Fruit fly (Drosophila melanogaster) whole organism, embryonic: ENCODE data around the gene dock.

Experiments used
- ATbp ChIP-seq: fragments of 200-800 bp; sonication (Bioruptor generic); optimal IDR thresholded peaks from 2 replicates; lab custom pipeline; 2017; ENCODE audit warnings: missing biosample characterization, mild to moderate bottlenecking, missing genetic modification characterization, missing genetic modification reagents
- Abd-B ChIP-seq: fragments of 200-800 bp; sonication (Bioruptor generic); optimal IDR thresholded peaks from 2 replicates; lab custom pipeline; 2018; ENCODE audit warnings: missing biosample characterization, mild to moderate bottlenecking, missing genetic modification characterization, moderate library complexity
- B-H2 ChIP-seq: fragments of 200-800 bp; sonication (Bioruptor generic); optimal IDR thresholded peaks from 2 replicates; lab custom pipeline; 2018; ENCODE audit warnings: missing biosample characterization, mild to moderate bottlenecking, missing genetic modification characterization
- Bgb ChIP-seq: fragments of 200-800 bp; sonication (Bioruptor generic); IDR thresholded peaks from 2 replicates; pipeline ENCODE4 v1.3.6; 2022; ENCODE audit warnings: missing biosample characterization, missing genetic modification characterization; ENCODE audit not compliant: partially characterized antibody
- BtbVII ChIP-seq: fragments of 200-800 bp; sonication (Bioruptor generic); optimal IDR thresholded peaks from 3 replicates; lab custom pipeline; 2017; ENCODE audit warnings: missing biosample characterization, mild to moderate bottlenecking, missing genetic modification characterization
- CG10959 ChIP-seq: fragments of 200-800 bp; sonication (Bioruptor generic); IDR thresholded peaks from 2 replicates; pipeline ENCODE4 v1.3.6; 2022; ENCODE audit warnings: missing biosample characterization, missing genetic modification characterization
- CG12155 ChIP-seq: fragments of 200-800 bp; sonication (Bioruptor generic); optimal IDR thresholded peaks from 3 replicates; lab custom pipeline; 2016; ENCODE audit warnings: missing biosample characterization, missing genetic modification characterization
- CG12299 ChIP-seq: fragments of 200-800 bp; sonication (Bioruptor generic); optimal IDR thresholded peaks from 2 replicates; lab custom pipeline; 2018; ENCODE audit warnings: missing biosample characterization, mild to moderate bottlenecking, missing genetic modification characterization
- CG14860 ChIP-seq: fragments of 200-800 bp; sonication (Bioruptor generic); IDR thresholded peaks from 3 replicates; pipeline ENCODE4 v1.3.6; 2022; ENCODE audit warnings: missing biosample characterization, missing genetic modification characterization; ENCODE audit not compliant: partially characterized antibody
- CG1647 ChIP-seq: fragments of 200-800 bp; sonication (Bioruptor generic); optimal IDR thresholded peaks from 3 replicates; lab custom pipeline; 2016; ENCODE audit warnings: missing biosample characterization, missing genetic modification characterization
- CG17802 ChIP-seq: fragments of 200-800 bp; sonication (Bioruptor generic); optimal IDR thresholded peaks from 2 replicates; lab custom pipeline; 2018; ENCODE audit warnings: missing biosample characterization, mild to moderate bottlenecking, missing genetic modification characterization, moderate library complexity
- CG17829 ChIP-seq: fragments of 200-800 bp; optimal IDR thresholded peaks from 2 replicates; lab custom pipeline; 2019; ENCODE audit warnings: missing biosample characterization, mild to moderate bottlenecking, missing genetic modification characterization, moderate library complexity
- CG2120 ChIP-seq: fragments of 200-800 bp; sonication (Bioruptor generic); optimal IDR thresholded peaks from 3 replicates; lab custom pipeline; 2016; ENCODE audit warnings: missing biosample characterization, missing genetic modification characterization
- CG2199 ChIP-seq: fragments of 200-800 bp; sonication (Bioruptor generic); IDR thresholded peaks from 3 replicates; pipeline ENCODE4 v1.3.6; 2022; ENCODE audit warnings: missing biosample characterization, missing genetic modification characterization
- CG2202 ChIP-seq: fragments of 200-800 bp; sonication (Bioruptor generic); optimal IDR thresholded peaks from 2 replicates; lab custom pipeline; 2018; ENCODE audit warnings: missing biosample characterization, mild to moderate bottlenecking, missing genetic modification characterization
- CG2678 ChIP-seq: fragments of 200-800 bp; sonication (Bioruptor generic); optimal IDR thresholded peaks from 3 replicates; lab custom pipeline; 2019; ENCODE audit warnings: missing biosample characterization, mild to moderate bottlenecking, missing genetic modification characterization, moderate library complexity
- CG31441 ChIP-seq: fragments of 200-800 bp; sonication (Bioruptor generic); IDR thresholded peaks from 2 replicates; pipeline ENCODE4 v1.3.6; 2022; ENCODE audit warnings: missing biosample characterization, missing genetic modification characterization
- CG4328 ChIP-seq: fragments of 200-800 bp; sonication (Bioruptor generic); optimal IDR thresholded peaks from 3 replicates; lab custom pipeline; 2017; ENCODE audit warnings: missing biosample characterization, missing genetic modification reagents, missing genetic modification characterization
- CG6254 ChIP-seq: fragments of 200-800 bp; sonication (Bioruptor generic); optimal IDR thresholded peaks from 3 replicates; lab custom pipeline; 2017; ENCODE audit warnings: mild to moderate bottlenecking, missing biosample characterization, missing genetic modification reagents, missing genetic modification characterization
- CG7963 ChIP-seq: fragments of 200-800 bp; sonication (Bioruptor generic); IDR thresholded peaks from 3 replicates; pipeline ENCODE4 v1.3.6; 2022; ENCODE audit warnings: missing biosample characterization, missing genetic modification characterization; ENCODE audit not compliant: partially characterized antibody
- CG8924 ChIP-seq: fragments of 200-800 bp; optimal IDR thresholded peaks from 3 replicates; lab custom pipeline; 2019; ENCODE audit warnings: missing biosample characterization, mild to moderate bottlenecking, missing genetic modification characterization, moderate library complexity
- CG9215 ChIP-seq: fragments of 200-800 bp; sonication (Bioruptor generic); IDR thresholded peaks from 2 replicates; pipeline ENCODE4 v1.3.6; 2022; ENCODE audit warnings: missing biosample characterization, missing genetic modification characterization
- CG9876 ChIP-seq: fragments of 200-800 bp; sonication (Bioruptor generic); optimal IDR thresholded peaks from 2 replicates; lab custom pipeline; 2016; ENCODE audit warnings: missing biosample characterization, missing genetic modification characterization
- Fer2 ChIP-seq: fragments of 200-800 bp; sonication (Bioruptor generic); optimal IDR thresholded peaks from 2 replicates; lab custom pipeline; 2018; ENCODE audit warnings: missing biosample characterization, mild to moderate bottlenecking, missing genetic modification characterization, moderate library complexity
- Hey ChIP-seq: fragments of 200-800 bp; sonication (Bioruptor generic); optimal IDR thresholded peaks from 3 replicates; lab custom pipeline; 2018; ENCODE audit warnings: missing biosample characterization, mild to moderate bottlenecking, missing genetic modification characterization
- HmgZ ChIP-seq: fragments of 200-800 bp; sonication (Bioruptor generic); optimal IDR thresholded peaks from 2 replicates; lab custom pipeline; 2018; ENCODE audit warnings: missing biosample characterization, mild to moderate bottlenecking, missing genetic modification characterization
- Hr51 ChIP-seq, 2 experiments: fragments of 200-800 bp; sonication (Bioruptor generic); optimal IDR thresholded peaks; 2 replicates in 1 of 2; 3 replicates in 1 of 2; lab custom pipeline; 2016 to 2018; ENCODE audit warnings: missing biosample characterization in 2 of 2, missing genetic modification characterization in 2 of 2, mild to moderate bottlenecking in 1 of 2, moderate library complexity in 1 of 2
- NfI ChIP-seq: fragments of 200-800 bp; sonication (Bioruptor generic); optimal IDR thresholded peaks from 3 replicates; lab custom pipeline; 2018; ENCODE audit warnings: missing biosample characterization, mild to moderate bottlenecking, missing genetic modification characterization, moderate library complexity
- Poxn ChIP-seq: fragments of 200-800 bp; sonication (Bioruptor generic); IDR thresholded peaks from 2 replicates; pipeline ENCODE4 v1.3.6; 2022; ENCODE audit warnings: missing biosample characterization, missing genetic modification characterization
- Sox102F ChIP-seq: fragments of 200-800 bp; sonication (Bioruptor generic); optimal IDR thresholded peaks from 2 replicates; lab custom pipeline; 2018; ENCODE audit warnings: missing biosample characterization, mild to moderate bottlenecking, missing genetic modification characterization, moderate library complexity
- btn ChIP-seq: fragments of 200-800 bp; sonication (Bioruptor generic); optimal IDR thresholded peaks from 2 replicates; lab custom pipeline; 2016; ENCODE audit warnings: missing biosample characterization, missing genetic modification characterization
- cwo ChIP-seq: fragments of 200-800 bp; sonication (Bioruptor generic); optimal IDR thresholded peaks from 3 replicates; lab custom pipeline; 2017; ENCODE audit warnings: missing biosample characterization, missing genetic modification characterization, mild to moderate bottlenecking, moderate library complexity, missing genetic modification reagents
- dm ChIP-seq: fragments of 200-800 bp; sonication (Bioruptor generic); optimal IDR thresholded peaks from 3 replicates; lab custom pipeline; 2016; ENCODE audit warnings: missing biosample characterization, missing genetic modification characterization
- gro ChIP-seq: fragments of 200-800 bp; sonication (Bioruptor generic); optimal IDR thresholded peaks from 2 replicates; lab custom pipeline; 2016; ENCODE audit warnings: missing biosample characterization, missing genetic modification characterization
- insv ChIP-seq, 2 experiments: fragments of 200-800 bp; sonication (Bioruptor generic); optimal IDR thresholded peaks; 3 replicates each; lab custom pipeline; 2016 to 2018; ENCODE audit warnings: missing biosample characterization in 2 of 2, missing genetic modification characterization in 2 of 2
- jigr1 ChIP-seq: fragments of 200-800 bp; sonication (Bioruptor generic); IDR thresholded peaks from 3 replicates; pipeline ENCODE4 v1.3.6; 2022; ENCODE audit warnings: missing biosample characterization, missing genetic modification characterization
- jumu ChIP-seq: fragments of 200-800 bp; sonication (Bioruptor generic); optimal IDR thresholded peaks from 3 replicates; lab custom pipeline; 2016; ENCODE audit warnings: missing biosample characterization, missing genetic modification characterization
- odd ChIP-seq: fragments of 200-800 bp; sonication (Bioruptor generic); optimal IDR thresholded peaks from 2 replicates; lab custom pipeline; 2017; ENCODE audit warnings: missing biosample characterization, mild to moderate bottlenecking, missing genetic modification characterization
- pnt ChIP-seq: fragments of 200-800 bp; sonication (Bioruptor generic); optimal IDR thresholded peaks from 3 replicates; lab custom pipeline; 2016; ENCODE audit warnings: missing biosample characterization, missing genetic modification characterization
- run ChIP-seq: fragments of 200-800 bp; sonication (Bioruptor generic); optimal IDR thresholded peaks from 3 replicates; lab custom pipeline; 2018; ENCODE audit warnings: missing biosample characterization, mild to moderate bottlenecking, missing genetic modification characterization
- shn ChIP-seq: fragments of 200-800 bp; sonication (Bioruptor generic); optimal IDR thresholded peaks from 3 replicates; lab custom pipeline; 2016; ENCODE audit warnings: missing biosample characterization, missing genetic modification characterization
- slou ChIP-seq: fragments of 200-800 bp; sonication (Bioruptor generic); optimal IDR thresholded peaks from 3 replicates; lab custom pipeline; 2016; ENCODE audit warnings: missing biosample characterization, missing genetic modification characterization
- stc ChIP-seq: fragments of 200-800 bp; sonication (Bioruptor generic); IDR thresholded peaks from 2 replicates; pipeline ENCODE4 v1.3.6; 2022; ENCODE audit warnings: missing biosample characterization, missing genetic modification characterization
- tap ChIP-seq: fragments of 200-800 bp; optimal IDR thresholded peaks from 3 replicates; lab custom pipeline; 2019; ENCODE audit warnings: missing biosample characterization, mild to moderate bottlenecking, missing genetic modification characterization, moderate library complexity
- trem ChIP-seq: fragments of 200-800 bp; optimal IDR thresholded peaks from 3 replicates; lab custom pipeline; 2019; ENCODE audit warnings: missing biosample characterization, mild to moderate bottlenecking, missing genetic modification characterization, moderate library complexity
- trh ChIP-seq: fragments of 200-800 bp; sonication (Bioruptor generic); optimal IDR thresholded peaks from 2 replicates; lab custom pipeline; 2016; ENCODE audit warnings: missing biosample characterization, missing genetic modification characterization
- ttk ChIP-seq: fragments of 200-800 bp; sonication (Bioruptor generic); IDR thresholded peaks from 2 replicates; pipeline ENCODE4 v2.1.2; 2022; ENCODE audit warnings: missing biosample characterization, missing genetic modification characterization
- tx ChIP-seq: fragments of 200-800 bp; sonication (Bioruptor generic); optimal IDR thresholded peaks from 2 replicates; lab custom pipeline; 2016; ENCODE audit warnings: missing biosample characterization, missing genetic modification characterization
- vvl ChIP-seq: fragments of 200-800 bp; sonication (Bioruptor generic); IDR thresholded peaks from 2 replicates; pipeline ENCODE4 v1.3.6; 2022; ENCODE audit warnings: missing biosample characterization, missing genetic modification characterization
- zen2 ChIP-seq: fragments of 200-800 bp; sonication (Bioruptor generic); IDR thresholded peaks from 3 replicates; pipeline ENCODE4 v1.3.6; 2022; ENCODE audit warnings: missing biosample characterization, missing genetic modification characterization; ENCODE audit not compliant: partially characterized antibody

Gene dock

DNA sequence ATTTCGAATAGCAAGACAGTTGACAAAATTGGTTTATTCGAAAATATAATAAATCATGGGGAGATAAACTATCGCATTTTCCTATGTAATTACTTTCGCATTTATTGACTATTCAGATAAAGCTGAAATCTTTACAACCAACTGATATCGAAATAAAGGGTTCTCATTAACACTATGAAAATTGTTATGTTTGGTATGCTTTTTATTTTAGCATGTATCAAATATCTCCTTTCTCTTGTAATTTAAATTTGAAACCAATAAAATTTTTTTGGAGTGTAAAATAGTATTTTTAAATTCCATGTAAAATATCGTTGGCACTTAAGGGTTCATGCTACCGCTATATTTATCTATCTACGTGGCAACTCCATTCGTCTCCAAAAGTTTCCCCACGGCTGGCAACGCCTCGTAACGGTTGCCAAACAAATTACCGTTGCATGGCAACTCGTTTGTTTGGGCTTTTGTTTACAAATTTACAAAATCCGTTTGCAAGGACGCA lies 29.3 kb downstream of the dock start, which contains the start of gene CG13949 (continued):
- TF ChIP-seq Bgb (GFP tag; lab: Robert Waterston, UW), result peak; percentile 65; the same call in 1 of the 2 replicates
- TF ChIP-seq B-H2, result peak; percentile 25
- peak; percentile 11 for TF ChIP-seq CG2202 (tag; lab: Kevin White, UChicago)
- TF ChIP-seq jigr1, result no peak
- TF ChIP-seq btn (GFP tag; lab: Kevin White, UChicago), result no peak
- TF ChIP-seq CG4328 (GFP tag; lab: Kevin White, UChicago), result no peak
- TF ChIP-seq CG10959, result peak; percentile 99
- peak; percentile 67 for TF ChIP-seq Sox102F (GFP tag; lab: Kevin White, UChicago)
- no peak for TF ChIP-seq Hey (tag; lab: Kevin White, UChicago)
- peak; percentile 47 for TF ChIP-seq pnt (GFP tag; lab: Kevin White, UChicago)
- no peak for TF ChIP-seq CG17802
- peak; percentile 38 for TF ChIP-seq run (tag; lab: Kevin White, UChicago)
- peak; percentile 59 for TF ChIP-seq shn (GFP tag; lab: Kevin White, UChicago)
- peak; percentile 56 for TF ChIP-seq CG12299 (tag; lab: Kevin White, UChicago)
- TF ChIP-seq odd (GFP tag; lab: Kevin White, UChicago), result peak; percentile 22
- peak; percentile 37 for TF ChIP-seq ATbp (GFP tag; lab: Kevin White, UChicago)
- peak; percentile 73 for TF ChIP-seq CG2678
- no peak for TF ChIP-seq CG7963 (GFP tag; lab: Robert Waterston, UW)
- peak; percentile 72; the same call in 2 of the 3 replicates for TF ChIP-seq CG2199
- peak; percentile 63 for TF ChIP-seq trem (tag; lab: Kevin White, UChicago)
- no peak for TF ChIP-seq zen2 (GFP tag; lab: Robert Waterston, UW)
- peak; percentile 79 for TF ChIP-seq gro
- peak; percentile 69 for TF ChIP-seq CG12155 (GFP tag; lab: Kevin White, UChicago)
- peak; percentile 66 for TF ChIP-seq CG17829
- TF ChIP-seq jumu (GFP tag; lab: Kevin White, UChicago), result peak; percentile 28
- TF ChIP-seq insv (GFP tag; optimal IDR thresholded peaks at IDR 0.05; lab: Kevin White, UChicago), result peak in 1 of 2 experiments; percentile 3
- TF ChIP-seq trh, result no peak
- peak; percentile 61 for TF ChIP-seq tx
- peak; percentile 21 for TF ChIP-seq Abd-B (GFP tag; lab: Kevin White, UChicago)
- TF ChIP-seq CG2120 (GFP tag; lab: Kevin White, UChicago), result peak; percentile 81
- TF ChIP-seq Poxn, result 0 out of 2 replicates have a peak, but pooled peaks have one; percentile 8
- peak; percentile 25 for TF ChIP-seq slou (GFP tag; lab: Kevin White, UChicago)
- TF ChIP-seq CG31441 (GFP tag; lab: Robert Waterston, UW), result peak; percentile 59
- TF ChIP-seq BtbVII (GFP tag; lab: Kevin White, UChicago), result peak; percentile 42
- TF ChIP-seq CG14860 (GFP tag; lab: Robert Waterston, UW), result no peak
- no peak for TF ChIP-seq CG1647
- peak; percentile 53 for TF ChIP-seq CG8924 (tag; lab: Kevin White, UChicago)
- peak; percentile 28 for TF ChIP-seq tap (tag; lab: Kevin White, UChicago)
- peak; percentile 76 for TF ChIP-seq stc (GFP tag; lab: Robert Waterston, UW)
- peak; percentile 25 for TF ChIP-seq dm (GFP tag; lab: Kevin White, UChicago)
- peak; percentile 5 for TF ChIP-seq Fer2 (tag; lab: Kevin White, UChicago)
- TF ChIP-seq NfI (GFP tag; lab: Kevin White, UChicago), result peak; percentile 62
- TF ChIP-seq Hr51 (GFP tag; optimal IDR thresholded peaks at IDR 0.05; lab: Kevin White, UChicago), result peak in 1 of 2 experiments; percentile 63
- peak; percentile 17 for TF ChIP-seq CG9876
- TF ChIP-seq ttk (GFP tag; lab: Robert Waterston, UW), result peak; percentile 80
- peak; percentile 39 for TF ChIP-seq CG9215
- TF ChIP-seq vvl (GFP tag; lab: Robert Waterston, UW), result peak; percentile 88
- no peak for TF ChIP-seq CG6254 (GFP tag; lab: Kevin White, UChicago)
- peak; percentile 37 for TF ChIP-seq cwo (GFP tag; lab: Kevin White, UChicago)
- TF ChIP-seq HmgZ, result peak; percentile 85
